Worm (Caenorhabditis elegans) whole organism, L3 larva: Measurements from ENCODE around the gene mdt-15.

Experiments
- R02D3.7 ChIP-seq: fragments of 150-350 bp; optimal IDR thresholded peaks from 2 replicates; lab custom pipeline; 2014; ENCODE audit warnings: missing biosample characterization, missing genetic modification characterization
- ZK546.5 ChIP-seq: sonication (generic microtip); optimal IDR thresholded peaks from 2 replicates; lab custom pipeline; 2017; ENCODE audit warnings: missing biosample characterization, missing genetic modification characterization
- aly-2 ChIP-seq: fragments of 150-350 bp; optimal IDR thresholded peaks from 2 replicates; lab custom pipeline; 2014; ENCODE audit warnings: missing biosample characterization, missing genetic modification characterization
- ama-1 ChIP-seq: fragments of 150-350 bp; optimal IDR thresholded peaks from 2 replicates; lab custom pipeline; 2018
- ceh-16 ChIP-seq: sonication (generic microtip); optimal IDR thresholded peaks from 2 replicates; lab custom pipeline; 2017; ENCODE audit warnings: missing biosample characterization, missing genetic modification characterization
- ceh-28 ChIP-seq: fragments of 150-350 bp; optimal IDR thresholded peaks from 2 replicates; lab custom pipeline; 2014; ENCODE audit warnings: missing biosample characterization, missing genetic modification reagents, missing genetic modification characterization
- ceh-82 ChIP-seq: fragments of 150-350 bp; optimal IDR thresholded peaks from 2 replicates; lab custom pipeline; 2014; ENCODE audit warnings: missing biosample characterization, missing genetic modification characterization
- ceh-9 ChIP-seq: sonication (generic microtip); optimal IDR thresholded peaks from 2 replicates; lab custom pipeline; 2018; ENCODE audit warnings: missing biosample characterization, missing genetic modification characterization
- daf-12 ChIP-seq: fragments of 150-350 bp; optimal IDR thresholded peaks from 2 replicates; lab custom pipeline; 2014; ENCODE audit warnings: missing biosample characterization, missing genetic modification reagents, missing genetic modification characterization
- egl-27 ChIP-seq: sonication (generic microtip); optimal IDR thresholded peaks from 4 replicates; lab custom pipeline; 2017; ENCODE audit warnings: missing biosample characterization, missing genetic modification reagents, missing genetic modification characterization
- egl-5 ChIP-seq: fragments of 150-350 bp; optimal IDR thresholded peaks from 2 replicates; lab custom pipeline; 2017; ENCODE audit warnings: missing biosample characterization, missing genetic modification reagents, missing genetic modification characterization, inconsistent platforms
- elt-1 ChIP-seq: fragments of 150-350 bp; optimal IDR thresholded peaks from 2 replicates; lab custom pipeline; 2014; ENCODE audit warnings: missing biosample characterization, missing genetic modification characterization
- elt-2 ChIP-seq: sonication (generic microtip); optimal IDR thresholded peaks from 2 replicates; lab custom pipeline; 2016; ENCODE audit warnings: missing genetic modification reagents, mild to moderate bottlenecking, missing genetic modification characterization, missing compliant biosample characterization
- elt-3 ChIP-seq, 3 experiments: fragments of 150-350 bp in 1 of 3; sonication (generic microtip) in 2 of 3; optimal IDR thresholded peaks; 2 replicates in 2 of 3; 4 replicates in 1 of 3; lab custom pipeline; 2014 to 2017; ENCODE audit warnings: missing biosample characterization in 3 of 3, missing genetic modification characterization in 3 of 3
- eor-1 ChIP-seq, 2 experiments: fragments of 150-350 bp; optimal IDR thresholded peaks; 2 replicates each; lab custom pipeline; 2014 to 2018; ENCODE audit warnings: missing biosample characterization in 2 of 2, missing genetic modification characterization in 2 of 2
- fkh-10 ChIP-seq: sonication (generic microtip); optimal IDR thresholded peaks from 2 replicates; lab custom pipeline; 2017; ENCODE audit warnings: missing biosample characterization, missing genetic modification reagents, missing genetic modification characterization
- fkh-2 ChIP-seq: fragments of 150-350 bp; optimal IDR thresholded peaks from 2 replicates; lab custom pipeline; 2014; ENCODE audit warnings: missing biosample characterization, missing genetic modification reagents, missing genetic modification characterization
- fos-1 ChIP-seq: fragments of 150-350 bp; optimal IDR thresholded peaks from 2 replicates; lab custom pipeline; 2014; ENCODE audit warnings: missing biosample characterization, missing genetic modification characterization
- hmg-11 ChIP-seq: sonication (generic microtip); optimal IDR thresholded peaks from 2 replicates; lab custom pipeline; 2016; ENCODE audit warnings: missing genetic modification characterization, missing compliant biosample characterization
- jun-1 ChIP-seq: fragments of 150-350 bp; optimal IDR thresholded peaks from 2 replicates; lab custom pipeline; 2014; ENCODE audit warnings: missing biosample characterization, missing genetic modification reagents, missing genetic modification characterization
- lin-15B ChIP-seq: fragments of 150-350 bp; optimal IDR thresholded peaks from 2 replicates; lab custom pipeline; 2014; ENCODE audit warnings: missing biosample characterization, missing genetic modification characterization
- lin-39 ChIP-seq: fragments of 150-350 bp; optimal IDR thresholded peaks from 2 replicates; lab custom pipeline; 2018; ENCODE audit warnings: missing biosample characterization, missing genetic modification reagents, missing genetic modification characterization
- lsy-12 ChIP-seq: sonication (generic microtip); optimal IDR thresholded peaks from 2 replicates; lab custom pipeline; 2016; ENCODE audit warnings: mild to moderate bottlenecking, missing genetic modification characterization, missing compliant biosample characterization
- mdl-1 ChIP-seq: fragments of 150-350 bp; optimal IDR thresholded peaks from 2 replicates; lab custom pipeline; 2014; ENCODE audit warnings: missing biosample characterization, missing genetic modification characterization
- mml-1 ChIP-seq: fragments of 150-350 bp; sonication (generic microtip); optimal IDR thresholded peaks from 3 replicates; lab custom pipeline; 2014; ENCODE audit warnings: missing biosample characterization, missing genetic modification characterization
- nfya-1 ChIP-seq: sonication (generic microtip); optimal IDR thresholded peaks from 2 replicates; lab custom pipeline; 2017; ENCODE audit warnings: missing genetic modification characterization, mild to moderate bottlenecking, missing compliant biosample characterization, antibody characterized with exemption, moderate library complexity; ENCODE audit not compliant: insufficient read depth
- nhr-11 ChIP-seq: fragments of 150-350 bp; optimal IDR thresholded peaks from 2 replicates; lab custom pipeline; 2014; ENCODE audit warnings: missing biosample characterization, missing genetic modification characterization
- nhr-12 ChIP-seq: fragments of 150-350 bp; optimal IDR thresholded peaks from 2 replicates; lab custom pipeline; 2014; ENCODE audit warnings: missing biosample characterization, missing genetic modification characterization
- nhr-23 ChIP-seq: fragments of 150-350 bp; optimal IDR thresholded peaks from 2 replicates; lab custom pipeline; 2014; ENCODE audit warnings: missing biosample characterization, missing genetic modification reagents, missing genetic modification characterization
- nhr-237 ChIP-seq: fragments of 150-350 bp; optimal IDR thresholded peaks from 2 replicates; lab custom pipeline; 2014; ENCODE audit warnings: missing biosample characterization, missing genetic modification characterization
- nhr-25 ChIP-seq: sonication (generic microtip); optimal IDR thresholded peaks from 2 replicates; lab custom pipeline; 2017; ENCODE audit warnings: missing biosample characterization, missing genetic modification characterization
- nhr-28 ChIP-seq: fragments of 150-350 bp; optimal IDR thresholded peaks from 2 replicates; lab custom pipeline; 2014; ENCODE audit warnings: missing biosample characterization, missing genetic modification characterization
- nhr-43 ChIP-seq: sonication (generic microtip); optimal IDR thresholded peaks from 2 replicates; lab custom pipeline; 2016; ENCODE audit warnings: mild to moderate bottlenecking, missing genetic modification characterization, missing compliant biosample characterization; ENCODE audit not compliant: poor library complexity, severe bottlenecking
- nhr-67 ChIP-seq: fragments of 150-350 bp; optimal IDR thresholded peaks from 2 replicates; lab custom pipeline; 2014; ENCODE audit warnings: missing biosample characterization, missing genetic modification characterization
- nhr-76 ChIP-seq: fragments of 150-350 bp; sonication (generic microtip); optimal IDR thresholded peaks from 5 replicates; lab custom pipeline; 2014; ENCODE audit warnings: missing biosample characterization, missing genetic modification characterization
- nhr-77 ChIP-seq: fragments of 150-350 bp; optimal IDR thresholded peaks from 2 replicates; lab custom pipeline; 2014; ENCODE audit warnings: missing biosample characterization, missing genetic modification characterization
- pqm-1 ChIP-seq: fragments of 150-350 bp; optimal IDR thresholded peaks from 2 replicates; lab custom pipeline; 2017; ENCODE audit warnings: missing biosample characterization, missing genetic modification characterization, inconsistent platforms
- sea-2 ChIP-seq: fragments of 150-350 bp; sonication (generic microtip); optimal IDR thresholded peaks from 4 replicates; lab custom pipeline; 2014; ENCODE audit warnings: missing biosample characterization, missing genetic modification reagents, missing genetic modification characterization
- skn-1 ChIP-seq: fragments of 150-350 bp; optimal IDR thresholded peaks from 2 replicates; lab custom pipeline; 2014; ENCODE audit warnings: missing biosample characterization, missing genetic modification characterization
- snpc-4 ChIP-seq: fragments of 150-350 bp; optimal IDR thresholded peaks from 2 replicates; lab custom pipeline; 2014; ENCODE audit warnings: missing biosample characterization, missing genetic modification characterization
- tbx-2 ChIP-seq: sonication (generic microtip); optimal IDR thresholded peaks from 2 replicates; lab custom pipeline; 2016; ENCODE audit warnings: mild to moderate bottlenecking, missing genetic modification characterization, missing compliant biosample characterization
- unc-39 ChIP-seq: sonication (generic microtip); optimal IDR thresholded peaks from 4 replicates; lab custom pipeline; 2017; ENCODE audit warnings: missing biosample characterization, missing genetic modification characterization
- unc-62 ChIP-seq: fragments of 150-350 bp; sonication (generic microtip); optimal IDR thresholded peaks from 4 replicates; lab custom pipeline; 2014; ENCODE audit warnings: missing biosample characterization, missing genetic modification reagents, missing genetic modification characterization
- zag-1 ChIP-seq: fragments of 150-350 bp; optimal IDR thresholded peaks from 2 replicates; lab custom pipeline; 2014; ENCODE audit warnings: missing biosample characterization, missing genetic modification characterization
- ztf-11 ChIP-seq: fragments of 150-350 bp; optimal IDR thresholded peaks from 2 replicates; lab custom pipeline; 2014; ENCODE audit warnings: missing biosample characterization, missing genetic modification characterization
- ztf-4 ChIP-seq: fragments of 150-350 bp; optimal IDR thresholded peaks from 2 replicates; lab custom pipeline; 2014; ENCODE audit warnings: missing biosample characterization, missing genetic modification characterization

mdt-15 gene

DNA sequence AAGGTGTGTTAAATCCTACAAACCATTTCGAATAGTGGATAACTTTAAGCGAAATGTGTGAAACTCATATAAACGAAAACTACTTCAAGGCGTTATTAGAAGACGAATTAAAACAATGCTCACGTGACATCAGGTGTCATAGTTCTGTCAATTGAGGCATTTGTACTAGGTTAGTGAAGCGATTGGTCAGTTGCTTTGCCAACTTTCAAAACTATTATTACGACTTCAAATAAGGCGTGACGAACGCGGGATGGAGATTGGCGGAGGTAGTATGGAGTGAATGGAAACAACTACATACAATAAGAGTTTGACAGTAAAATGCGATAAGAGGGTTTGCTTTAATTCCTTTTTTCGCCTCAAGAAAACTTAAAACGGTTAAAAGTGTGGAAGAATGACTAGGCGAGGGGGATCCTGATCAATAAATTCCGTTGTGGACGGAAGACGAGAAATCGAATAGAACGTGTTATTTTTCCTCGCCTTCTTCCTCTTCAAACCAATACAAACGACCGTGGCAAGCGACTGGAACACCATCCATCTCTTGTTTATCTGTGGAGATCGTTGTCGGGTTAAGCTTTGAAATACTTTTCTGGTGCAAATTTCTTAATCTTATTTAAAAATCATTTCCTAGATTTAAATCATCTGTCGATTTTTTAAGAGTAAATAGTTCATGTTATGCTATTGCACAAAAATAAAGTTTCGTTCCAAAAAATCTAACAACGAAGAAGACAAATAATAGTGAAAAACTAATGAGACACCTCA lies 7.4 kb upstream of the mdt-15 start:
- peak; percentile 62 for TF ChIP-seq elt-1 (tag; lab: Kevin White, UChicago)
- TF ChIP-seq ceh-9 (tag; lab: Kevin White, UChicago) = no peak
- peak; percentile 50 for TF ChIP-seq ama-1 (lab: Kevin White, UChicago)
- TF ChIP-seq nhr-23 (tag; lab: Kevin White, UChicago) = no peak

DNA sequence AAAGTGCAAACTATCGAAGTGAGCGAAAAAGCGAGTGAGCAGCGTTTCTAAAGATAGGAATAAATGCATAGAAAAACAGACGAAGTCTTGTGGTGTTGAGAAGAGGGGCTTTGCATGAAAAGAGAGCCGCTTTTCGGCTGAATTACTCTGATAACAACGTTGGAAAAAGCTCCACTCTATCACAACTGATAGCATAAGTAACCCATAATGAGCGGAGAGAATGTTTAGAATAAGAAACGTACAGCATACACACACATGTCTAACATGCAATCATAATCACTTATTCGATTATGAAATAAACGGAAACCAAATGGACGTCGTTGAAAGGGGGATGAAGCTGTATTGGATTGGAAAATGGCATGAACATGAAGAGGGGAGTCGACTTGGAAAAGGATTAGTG lies 6.7 kb upstream of the mdt-15 start:
- TF ChIP-seq nhr-67 (no peak), snpc-4 (tag; lab: Kevin White, UChicago) (no peak), ceh-16 (tag; lab: Kevin White, UChicago) (no peak), elt-2 (tag; lab: Kevin White, UChicago) (peak; percentile 75), pqm-1 (peak; percentile 61)

DNA sequence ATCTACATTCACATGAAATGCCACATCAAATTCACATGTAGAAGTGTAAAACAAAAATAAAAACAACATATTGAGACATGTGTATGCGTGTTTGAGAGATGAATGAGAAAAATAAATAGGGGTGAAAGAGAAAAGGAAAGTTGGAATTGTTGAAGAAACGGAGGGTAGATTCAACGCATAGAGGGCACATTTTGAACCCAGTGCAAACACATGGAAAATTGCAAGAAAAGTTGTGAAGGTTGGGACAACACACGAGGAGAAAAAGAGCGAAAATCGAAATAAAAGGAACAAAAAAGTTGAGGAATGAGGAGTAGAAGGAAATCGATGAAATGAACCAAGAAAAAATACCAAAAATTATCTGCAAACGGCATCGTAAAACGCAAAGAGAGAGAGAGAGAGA lies 6.0 kb upstream of the mdt-15 start:
- TF ChIP-seq lsy-12 (no peak), mml-1 (peak; percentile 36)

DNA sequence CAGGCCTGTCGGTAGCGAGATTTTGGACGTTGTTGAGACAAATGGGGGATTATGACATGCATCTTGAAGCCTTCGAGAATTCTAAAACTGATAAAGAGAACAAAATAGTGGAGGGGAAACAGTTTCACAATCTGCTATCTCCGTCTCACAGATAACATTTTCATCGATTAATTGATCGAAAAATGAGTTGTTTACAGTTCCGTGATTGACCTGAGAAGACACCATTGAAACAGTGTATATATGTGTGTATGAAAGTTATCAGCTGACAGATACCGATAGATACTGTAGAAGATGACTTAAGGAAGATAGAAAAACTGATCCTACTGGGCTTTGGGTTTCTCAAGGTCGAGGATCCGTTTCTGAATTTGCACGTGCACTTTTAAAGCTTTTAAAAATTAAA lies 5.6 kb upstream of the mdt-15 start:
- TF ChIP-seq lsy-12 = no peak
- TF ChIP-seq ceh-9 (tag; lab: Kevin White, UChicago) = no peak
- no peak for TF ChIP-seq nhr-12 (tag; lab: Kevin White, UChicago)
- TF ChIP-seq pqm-1 = peak; percentile 83
- no peak for TF ChIP-seq fos-1 (tag; lab: Kevin White, UChicago)
- TF ChIP-seq aly-2 = no peak
- peak; percentile 69 for TF ChIP-seq nhr-43
- TF ChIP-seq nhr-25 (tag; lab: Kevin White, UChicago) = no peak
- TF ChIP-seq ceh-28 = peak; percentile 83
- TF ChIP-seq zag-1 (tag; lab: Kevin White, UChicago) = no peak
- no peak for TF ChIP-seq mdl-1
- no peak for TF ChIP-seq unc-39 (tag; lab: Kevin White, UChicago)
- TF ChIP-seq fkh-2 = no peak
- TF ChIP-seq elt-3 (tag; optimal IDR thresholded peaks at IDR 0.05; lab: Kevin White, UChicago) = peak in 1 of 3 experiments; percentile 10
- no peak for TF ChIP-seq egl-27 (tag; lab: Kevin White, UChicago)
- TF ChIP-seq mml-1 = no peak
- TF ChIP-seq elt-1 (tag; lab: Kevin White, UChicago) = no peak
- TF ChIP-seq nhr-237 = no peak
- TF ChIP-seq elt-2 (tag; lab: Kevin White, UChicago) = peak; percentile 76
- no peak for TF ChIP-seq unc-62 (GFP tag; lab: Kevin White, UChicago)
- TF ChIP-seq jun-1 (tag; lab: Kevin White, UChicago) = peak; percentile 31
- no peak for TF ChIP-seq hmg-11
- no peak for TF ChIP-seq ceh-82 (tag; lab: Kevin White, UChicago)
- no peak for TF ChIP-seq ztf-11 (tag; lab: Kevin White, UChicago)
- no peak for TF ChIP-seq nhr-76
- peak; percentile 61 for TF ChIP-seq nhr-23 (tag; lab: Kevin White, UChicago)
- TF ChIP-seq snpc-4 (tag; lab: Kevin White, UChicago) = no peak
- no peak for TF ChIP-seq lin-39 (tag; lab: Kevin White, UChicago)
- TF ChIP-seq eor-1 (tag; optimal IDR thresholded peaks at IDR 0.05; lab: Kevin White, UChicago) = no peak
- TF ChIP-seq daf-12 (tag; lab: Kevin White, UChicago) = no peak
- TF ChIP-seq ceh-16 (tag; lab: Kevin White, UChicago) = no peak
- TF ChIP-seq nhr-67 = no peak
- no peak for TF ChIP-seq egl-5 (tag; lab: Kevin White, UChicago)
- TF ChIP-seq nhr-28 (tag; lab: Kevin White, UChicago) = no peak
- TF ChIP-seq fkh-10 (GFP tag; lab: Kevin White, UChicago) = no peak
- no peak for TF ChIP-seq sea-2 (GFP tag; lab: Kevin White, UChicago)
- TF ChIP-seq tbx-2 (tag; lab: Kevin White, UChicago) = no peak
- TF ChIP-seq nhr-77 (tag; lab: Kevin White, UChicago) = no peak
- TF ChIP-seq skn-1 = no peak
- TF ChIP-seq ama-1 (lab: Kevin White, UChicago) = no peak
- TF ChIP-seq ztf-4 (tag; lab: Kevin White, UChicago) = no peak
- TF ChIP-seq R02D3.7 = no peak
- no peak for TF ChIP-seq nhr-11 (tag; lab: Kevin White, UChicago)
- no peak for TF ChIP-seq nfya-1 (tag; lab: Kevin White, UChicago)
- no peak for TF ChIP-seq lin-15B (tag; lab: Kevin White, UChicago)
- TF ChIP-seq ZK546.5 (tag; lab: Kevin White, UChicago) = no peak
